Worm (Caenorhabditis elegans) whole organism, L4/young adult: ENCODE data around the gene Y17G7B.12.

Experiments
- W03F9.2 ChIP-seq: fragments of 150-350 bp; optimal IDR thresholded peaks from 2 replicates; lab custom pipeline; 2014; ENCODE audit warnings: missing biosample characterization, missing genetic modification characterization
- dao-5 ChIP-seq: sonication (generic microtip); optimal IDR thresholded peaks from 2 replicates; lab custom pipeline; 2016; ENCODE audit warnings: missing genotype, missing genetic modification characterization, moderate library complexity, missing compliant biosample characterization
- him-1 ChIP-seq: sonication (generic microtip); optimal IDR thresholded peaks from 2 replicates; lab custom pipeline; 2016; ENCODE audit warnings: missing genotype, missing genetic modification reagents, missing genetic modification characterization, missing compliant biosample characterization

The Y17G7B.12 gene

ce11 chrII:12052924-12053323, 29.3 kb downstream of the Y17G7B.12 start:
- TF ChIP-seq him-1 (no peak), dao-5 (tag; lab: Kevin White, UChicago) (no peak), W03F9.2 (tag; lab: Kevin White, UChicago) (no peak)

- TF ChIP-seq him-1 (no peak), dao-5 (tag; lab: Kevin White, UChicago) (no peak), W03F9.2 (tag; lab: Kevin White, UChicago) (no peak)
Observed at ce11 chrII:12053486-12053885, 29.8 kb downstream of the Y17G7B.12 start.

- no peak for TF ChIP-seq W03F9.2 (tag; lab: Kevin White, UChicago)
- TF ChIP-seq dao-5 (tag; lab: Kevin White, UChicago), result no peak
- no peak for TF ChIP-seq him-1
Observed at ce11 chrII:12054150-12054549, 30.5 kb downstream of the Y17G7B.12 start.

- TF ChIP-seq dao-5 (tag; lab: Kevin White, UChicago) (no peak), him-1 (no peak), W03F9.2 (tag; lab: Kevin White, UChicago) (no peak)
Observed at ce11 chrII:12054558-12054957, 30.9 kb downstream of the Y17G7B.12 start.

- TF ChIP-seq W03F9.2 (tag; lab: Kevin White, UChicago) (no peak), him-1 (no peak), dao-5 (tag; lab: Kevin White, UChicago) (no peak)
Observed at ce11 chrII:12055408-12056140, 31.9 kb downstream of the Y17G7B.12 start.

ce11 chrII:12058298-12058697, 34.6 kb downstream of the Y17G7B.12 start:
- TF ChIP-seq dao-5 (tag; lab: Kevin White, UChicago) (no peak), W03F9.2 (tag; lab: Kevin White, UChicago) (no peak), him-1 (no peak)

- no peak for TF ChIP-seq W03F9.2 (tag; lab: Kevin White, UChicago)
- TF ChIP-seq dao-5 (tag; lab: Kevin White, UChicago), result no peak
- TF ChIP-seq him-1, result no peak
Observed at ce11 chrII:12059872-12060271, 36.2 kb downstream of the Y17G7B.12 start.

ce11 chrII:12062521-12062920, 38.9 kb downstream of the Y17G7B.12 start, which contains the start of gene arrd-7:
Gene arrd-7, minus strand, starts transcription at chrII:12062621.
- TF ChIP-seq dao-5 (tag; lab: Kevin White, UChicago) (no peak), him-1 (no peak), W03F9.2 (tag; lab: Kevin White, UChicago) (no peak)

ce11 chrII:12063076-12063475, 39.4 kb downstream of the Y17G7B.12 start:
- TF ChIP-seq him-1 (no peak), dao-5 (tag; lab: Kevin White, UChicago) (no peak), W03F9.2 (tag; lab: Kevin White, UChicago) (no peak)

ce11 chrII:12064680-12065135, 41.0 kb downstream of the Y17G7B.12 start, which contains the start of gene arrd-8:
Gene arrd-8, plus strand, starts transcription at chrII:12065085.
- TF ChIP-seq dao-5 (tag; lab: Kevin White, UChicago) (no peak), him-1 (no peak), W03F9.2 (tag; lab: Kevin White, UChicago) (no peak)

- no peak for TF ChIP-seq W03F9.2 (tag; lab: Kevin White, UChicago)
- no peak for TF ChIP-seq dao-5 (tag; lab: Kevin White, UChicago)
- TF ChIP-seq him-1, result no peak
Observed at ce11 chrII:12067451-12068076, 43.9 kb downstream of the Y17G7B.12 start, which contains the start of gene Y17G7B.22. Gene Y17G7B.22, plus strand, starts transcription at chrII:12068026.

ce11 chrII:12071243-12071642, 47.6 kb downstream of the Y17G7B.12 start:
- TF ChIP-seq him-1 (no peak), dao-5 (tag; lab: Kevin White, UChicago) (no peak), W03F9.2 (tag; lab: Kevin White, UChicago) (no peak)
